Fruit fly (Drosophila melanogaster) whole organism, embryonic: ENCODE results near the gene mRpS33.

Source experiments
- Abd-B ChIP-seq: fragments of 200-800 bp; sonication (Bioruptor generic); optimal IDR thresholded peaks from 2 replicates; lab custom pipeline; 2018; ENCODE audit warnings: missing biosample characterization, mild to moderate bottlenecking, missing genetic modification characterization, moderate library complexity
- Awh ChIP-seq: fragments of 200-800 bp; sonication (Bioruptor generic); IDR thresholded peaks from 2 replicates; pipeline ENCODE4, ENCODE4 v1.3.6; 2022; ENCODE audit warnings: missing biosample characterization, missing genetic modification characterization
- BEAF-32 ChIP-seq: fragments of 200-800 bp; sonication (Bioruptor generic); optimal IDR thresholded peaks from 3 replicates; lab custom pipeline; 2017; ENCODE audit warnings: missing biosample characterization, missing genetic modification characterization, mild to moderate bottlenecking, moderate library complexity, missing genetic modification reagents
- CG1024 ChIP-seq: fragments of 200-800 bp; sonication (Bioruptor generic); IDR thresholded peaks from 2 replicates; pipeline ENCODE4 v1.3.6; 2022; ENCODE audit warnings: missing biosample characterization, missing genetic modification characterization
- CG10654 ChIP-seq: fragments of 200-800 bp; sonication (Bioruptor generic); optimal IDR thresholded peaks from 2 replicates; lab custom pipeline; 2016; ENCODE audit warnings: missing biosample characterization, missing genetic modification characterization
- CG10979 ChIP-seq: fragments of 200-800 bp; sonication (Bioruptor generic); optimal IDR thresholded peaks from 2 replicates; lab custom pipeline; 2018; ENCODE audit warnings: missing biosample characterization, mild to moderate bottlenecking, missing genetic modification characterization, moderate library complexity
- CG11723 ChIP-seq: fragments of 200-800 bp; sonication (Bioruptor generic); optimal IDR thresholded peaks from 2 replicates; lab custom pipeline; 2017; ENCODE audit warnings: missing biosample characterization, mild to moderate bottlenecking, missing genetic modification characterization
- CG12659 ChIP-seq: fragments of 200-800 bp; sonication (Bioruptor generic); optimal IDR thresholded peaks from 3 replicates; lab custom pipeline; 2017; ENCODE audit warnings: mild to moderate bottlenecking, missing biosample characterization, missing genetic modification reagents, missing genetic modification characterization
- CG13287 ChIP-seq: fragments of 200-800 bp; sonication (Bioruptor generic); IDR thresholded peaks from 2 replicates; pipeline ENCODE4 v1.3.6; 2022; ENCODE audit warnings: missing biosample characterization, missing genetic modification characterization; ENCODE audit not compliant: partially characterized antibody
- CG1792 ChIP-seq: fragments of 200-800 bp; sonication (Bioruptor generic); optimal IDR thresholded peaks from 2 replicates; lab custom pipeline; 2016; ENCODE audit warnings: missing biosample characterization, missing genetic modification characterization
- CG18262 ChIP-seq: fragments of 200-800 bp; optimal IDR thresholded peaks from 3 replicates; lab custom pipeline; 2019; ENCODE audit warnings: missing biosample characterization, mild to moderate bottlenecking, missing genetic modification characterization, moderate library complexity
- CG18599 ChIP-seq: fragments of 200-800 bp; sonication (Bioruptor generic); optimal IDR thresholded peaks from 3 replicates; lab custom pipeline; 2017; ENCODE audit warnings: missing biosample characterization, missing genetic modification characterization, mild to moderate bottlenecking, moderate library complexity, missing genetic modification reagents
- CG18764 ChIP-seq: fragments of 200-800 bp; sonication (Bioruptor generic); optimal IDR thresholded peaks from 3 replicates; lab custom pipeline; 2016; ENCODE audit warnings: missing biosample characterization, missing genetic modification characterization
- CG31365 ChIP-seq: fragments of 200-800 bp; sonication (Bioruptor generic); optimal IDR thresholded peaks from 2 replicates; lab custom pipeline; 2018; ENCODE audit warnings: missing biosample characterization, mild to moderate bottlenecking, missing genetic modification characterization
- CG3163 ChIP-seq: fragments of 200-800 bp; sonication (Bioruptor generic); optimal IDR thresholded peaks from 3 replicates; lab custom pipeline; 2016; ENCODE audit warnings: missing biosample characterization, missing genetic modification characterization
- CG6813 ChIP-seq: fragments of 200-800 bp; sonication (Bioruptor generic); optimal IDR thresholded peaks from 2 replicates; lab custom pipeline; 2017; ENCODE audit warnings: missing biosample characterization, missing genetic modification characterization, mild to moderate bottlenecking, moderate library complexity, missing genetic modification reagents
- CG9215 ChIP-seq: fragments of 200-800 bp; sonication (Bioruptor generic); IDR thresholded peaks from 2 replicates; pipeline ENCODE4 v1.3.6; 2022; ENCODE audit warnings: missing biosample characterization, missing genetic modification characterization
- Camta ChIP-seq: fragments of 200-800 bp; sonication (Bioruptor generic); optimal IDR thresholded peaks from 2 replicates; lab custom pipeline; 2016; ENCODE audit warnings: missing biosample characterization, missing genetic modification characterization
- Drgx ChIP-seq: fragments of 200-800 bp; sonication (Bioruptor generic); IDR thresholded peaks from 2 replicates; pipeline ENCODE4 v1.3.6; 2022; ENCODE audit warnings: missing biosample characterization, missing genetic modification characterization
- Ets65A ChIP-seq: fragments of 200-800 bp; sonication (Bioruptor generic); peaks from one replicate; lab custom pipeline; 2016; ENCODE audit warnings: missing biosample characterization, missing genetic modification characterization
- HmgD ChIP-seq: fragments of 200-800 bp; sonication (Bioruptor generic); optimal IDR thresholded peaks from 3 replicates; lab custom pipeline; 2016; ENCODE audit warnings: missing biosample characterization, missing genetic modification characterization
- Hmx ChIP-seq: fragments of 200-800 bp; sonication (Bioruptor generic); optimal IDR thresholded peaks from 2 replicates; lab custom pipeline; 2016; ENCODE audit warnings: missing biosample characterization, missing genetic modification characterization
- Hr3 ChIP-seq: fragments of 200-800 bp; sonication (Bioruptor generic); optimal IDR thresholded peaks from 3 replicates; lab custom pipeline; 2016; ENCODE audit warnings: missing biosample characterization, missing genetic modification characterization
- Hr51 ChIP-seq, 2 experiments: fragments of 200-800 bp; sonication (Bioruptor generic); optimal IDR thresholded peaks; 2 replicates in 1 of 2; 3 replicates in 1 of 2; lab custom pipeline; 2016 to 2018; ENCODE audit warnings: missing biosample characterization in 2 of 2, missing genetic modification characterization in 2 of 2, mild to moderate bottlenecking in 1 of 2, moderate library complexity in 1 of 2
- Lhr ChIP-seq: fragments of 200-800 bp; sonication (Bioruptor generic); optimal IDR thresholded peaks from 3 replicates; lab custom pipeline; 2017; ENCODE audit warnings: mild to moderate bottlenecking, missing biosample characterization, missing genetic modification reagents, missing genetic modification characterization
- Lpt ChIP-seq: fragments of >200 bp; optimal IDR thresholded peaks from 2 replicates; lab custom pipeline; 2018; ENCODE audit warnings: missing biosample characterization, missing genetic modification characterization
- Myb ChIP-seq: fragments of 200-800 bp; sonication (Bioruptor generic); optimal IDR thresholded peaks from 2 replicates; lab custom pipeline; 2016; ENCODE audit warnings: missing biosample characterization, missing genetic modification characterization
- Optix ChIP-seq: fragments of 200-800 bp; sonication (Bioruptor generic); IDR thresholded peaks from 3 replicates; pipeline ENCODE4 v1.3.6; 2022; ENCODE audit warnings: missing biosample characterization, missing genetic modification characterization
- Pdp1 ChIP-seq, 2 experiments: fragments of 200-800 bp; sonication (Bioruptor generic); optimal IDR thresholded peaks; 3 replicates each; lab custom pipeline; 2016; ENCODE audit warnings: missing biosample characterization in 2 of 2, missing genetic modification characterization in 2 of 2, mild to moderate bottlenecking in 1 of 2, moderate library complexity in 1 of 2
- Taf1 ChIP-seq: fragments of 200-800 bp; sonication (Bioruptor generic); IDR thresholded peaks from 2 replicates; pipeline ENCODE4 v1.3.6; 2022; ENCODE audit warnings: missing biosample characterization, missing genetic modification characterization
- ara ChIP-seq: fragments of 200-800 bp; sonication (Bioruptor generic); IDR thresholded peaks from 2 replicates; pipeline ENCODE4 v1.3.6; 2022; ENCODE audit warnings: missing biosample characterization, missing genetic modification characterization
- br ChIP-seq: fragments of >200 bp; optimal IDR thresholded peaks from 2 replicates; lab custom pipeline; 2017
- danr ChIP-seq: fragments of 200-800 bp; sonication (Bioruptor generic); IDR thresholded peaks from 2 replicates; pipeline ENCODE4 v1.3.6; 2022; ENCODE audit warnings: missing biosample characterization, missing genetic modification characterization
- dmrt11E ChIP-seq: fragments of 200-800 bp; sonication (Bioruptor generic); optimal IDR thresholded peaks from 3 replicates; lab custom pipeline; 2018; ENCODE audit warnings: missing biosample characterization, mild to moderate bottlenecking, missing genetic modification characterization, moderate library complexity
- fd102C ChIP-seq: fragments of 200-800 bp; sonication (Bioruptor generic); optimal IDR thresholded peaks from 2 replicates; lab custom pipeline; 2018; ENCODE audit warnings: missing biosample characterization, mild to moderate bottlenecking, missing genetic modification characterization, moderate library complexity
- fd3F ChIP-seq: fragments of 200-800 bp; sonication (Bioruptor generic); optimal IDR thresholded peaks from 2 replicates; lab custom pipeline; 2018; ENCODE audit warnings: missing biosample characterization, mild to moderate bottlenecking, missing genetic modification characterization, moderate library complexity
- fd96Cb ChIP-seq: fragments of 200-800 bp; sonication (Bioruptor generic); optimal IDR thresholded peaks from 2 replicates; lab custom pipeline; 2018; ENCODE audit warnings: missing biosample characterization, mild to moderate bottlenecking, missing genetic modification characterization, moderate library complexity
- gro ChIP-seq: fragments of 200-800 bp; sonication (Bioruptor generic); optimal IDR thresholded peaks from 2 replicates; lab custom pipeline; 2016; ENCODE audit warnings: missing biosample characterization, missing genetic modification characterization
- ham ChIP-seq: fragments of 200-800 bp; sonication (Bioruptor generic); IDR thresholded peaks from 2 replicates; pipeline ENCODE4 v1.3.6; 2022; ENCODE audit warnings: missing biosample characterization, missing genetic modification characterization
- insv ChIP-seq, 2 experiments: fragments of 200-800 bp; sonication (Bioruptor generic); optimal IDR thresholded peaks; 3 replicates each; lab custom pipeline; 2016 to 2018; ENCODE audit warnings: missing biosample characterization in 2 of 2, missing genetic modification characterization in 2 of 2
- pb ChIP-seq: fragments of 200-800 bp; sonication (Bioruptor generic); optimal IDR thresholded peaks from 3 replicates; lab custom pipeline; 2016; ENCODE audit warnings: missing biosample characterization, missing genetic modification characterization
- prd ChIP-seq, 3 experiments: fragments of >200 bp in 2 of 3; fragments of 200-800 bp in 1 of 3; sonication (Bioruptor generic) in 1 of 3; optimal IDR thresholded peaks in 2 of 3; IDR thresholded peaks in 1 of 3; 2 replicates in 2 of 3; 3 replicates in 1 of 3; pipeline versions ENCODE4 v1.3.6 to Lab custom; 2017 to 2022; ENCODE audit warnings: missing biosample characterization in 1 of 3, missing genetic modification characterization in 1 of 3
- scrt ChIP-seq: fragments of 200-800 bp; sonication (Bioruptor generic); optimal IDR thresholded peaks from 2 replicates; lab custom pipeline; 2018; ENCODE audit warnings: missing biosample characterization, mild to moderate bottlenecking, missing genetic modification characterization, moderate library complexity
- stc ChIP-seq: fragments of 200-800 bp; sonication (Bioruptor generic); IDR thresholded peaks from 2 replicates; pipeline ENCODE4 v1.3.6; 2022; ENCODE audit warnings: missing biosample characterization, missing genetic modification characterization
- tgo ChIP-seq: fragments of 200-800 bp; sonication (Bioruptor generic); IDR thresholded peaks from 3 replicates; pipeline ENCODE4 v1.3.6; 2022; ENCODE audit warnings: missing biosample characterization, missing genetic modification characterization
- trh ChIP-seq: fragments of 200-800 bp; sonication (Bioruptor generic); optimal IDR thresholded peaks from 2 replicates; lab custom pipeline; 2016; ENCODE audit warnings: missing biosample characterization, missing genetic modification characterization
- tx ChIP-seq: fragments of 200-800 bp; sonication (Bioruptor generic); optimal IDR thresholded peaks from 2 replicates; lab custom pipeline; 2016; ENCODE audit warnings: missing biosample characterization, missing genetic modification characterization
- usp ChIP-seq: fragments of >200 bp; optimal IDR thresholded peaks from 2 replicates; lab custom pipeline; 2017; ENCODE audit warnings: missing biosample characterization, missing genetic modification characterization
- zfh1 ChIP-seq: fragments of 200-800 bp; sonication (Bioruptor generic); IDR thresholded peaks from 3 replicates; pipeline ENCODE4 v1.3.6; 2022; ENCODE audit warnings: missing biosample characterization, missing genetic modification characterization

Gene mRpS33

dm6 chr3R:16469501-16470263 lies 33.3 kb upstream of the mRpS33 start, which contains the start of the genes CG42232 and CSN5 (continued):
- TF ChIP-seq br (lab: Kevin White, UChicago) (no peak), Pdp1 (GFP tag; optimal IDR thresholded peaks at IDR 0.05; lab: Kevin White, UChicago) (peak in 1 of 2 experiments; percentile 36), trh (GFP tag; lab: Kevin White, UChicago) (no peak), HmgD (GFP tag; lab: Kevin White, UChicago) (no peak), zfh1 (GFP tag; lab: Robert Waterston, UW) (no peak), CG10979 (tag; lab: Kevin White, UChicago) (peak; percentile 68), scrt (GFP tag; lab: Kevin White, UChicago) (no peak), fd96Cb (tag; lab: Kevin White, UChicago) (peak; percentile 49), CG9215 (GFP tag; lab: Robert Waterston, UW) (no peak), dmrt11E (tag; lab: Kevin White, UChicago) (peak; percentile 68), Hmx (GFP tag; lab: Kevin White, UChicago) (no peak), danr (GFP tag; lab: Robert Waterston, UW) (no peak), Lpt (GFP tag; lab: Kevin White, UChicago) (no peak), Taf1 (GFP tag; lab: Robert Waterston, UW) (no peak), tgo (GFP tag; lab: Robert Waterston, UW) (peak; percentile 39; the same call in 1 of the 3 replicates), usp (GFP tag; lab: Kevin White, UChicago) (no peak), CG12659 (GFP tag; lab: Kevin White, UChicago) (peak; percentile 73), Ets65A (GFP tag; lab: Kevin White, UChicago) (peak; percentile 91), pb (no peak), CG18262 (tag; lab: Kevin White, UChicago) (peak; percentile 51), Camta (GFP tag; lab: Kevin White, UChicago) (peak; percentile 22), CG1792 (GFP tag; lab: Kevin White, UChicago) (no peak), fd3F (GFP tag; lab: Kevin White, UChicago) (no peak), CG10654 (GFP tag; lab: Kevin White, UChicago) (peak; percentile 67), insv (GFP tag; optimal IDR thresholded peaks at IDR 0.05; lab: Kevin White, UChicago) (peak in 1 of 2 experiments; percentile 4), Lhr (no peak), CG31365 (tag; lab: Kevin White, UChicago) (no peak), CG18599 (GFP tag; lab: Kevin White, UChicago) (peak; percentile 64), Awh (no peak), Hr3 (GFP tag; lab: Kevin White, UChicago) (peak; percentile 72), Optix (no peak), ham (GFP tag; lab: Robert Waterston, UW) (no peak), Myb (peak; percentile 96), prd (optimal IDR thresholded peaks at IDR 0.05; lab: Kevin White, UChicago) (no peak), prd (GFP tag; IDR thresholded peaks at IDR 0.05; lab: Robert Waterston, UW) (peak; percentile 59; the same call in 2 of the 3 replicates), Drgx (GFP tag; lab: Robert Waterston, UW) (no peak), BEAF-32 (GFP tag; lab: Kevin White, UChicago) (peak; percentile 57), Hr51 (GFP tag; optimal IDR thresholded peaks at IDR 0.05; lab: Kevin White, UChicago) (peak in 1 of 2 experiments; percentile 36), CG13287 (peak; percentile 61), CG1024 (GFP tag; lab: Robert Waterston, UW) (peak; percentile 32; the same call in 1 of the 2 replicates), CG11723 (GFP tag; lab: Kevin White, UChicago) (no peak), CG3163 (no peak), CG18764 (peak; percentile 40), Abd-B (GFP tag; lab: Kevin White, UChicago) (no peak), fd102C (no peak), gro (GFP tag; lab: Kevin White, UChicago) (no peak), ara (GFP tag; lab: Robert Waterston, UW) (peak; percentile 47; the same call in 1 of the 2 replicates), tx (peak; percentile 6), CG6813 (no peak), stc (GFP tag; lab: Robert Waterston, UW) (0 out of 2 replicates have a peak, but pooled peaks have one; percentile 33)
